Fruit fly (Drosophila melanogaster) whole organism, adult: Measurements from ENCODE around the gene Plp.

Experiments used
- kay ChIP-seq: fragments of 200-800 bp; sonication (Bioruptor generic); peaks from one replicate; lab custom pipeline; 2016; ENCODE audit warnings: missing biosample characterization, missing genetic modification characterization, borderline replicate concordance
- pad ChIP-seq: fragments of 200-800 bp; sonication (Bioruptor generic); optimal IDR thresholded peaks from 3 replicates; lab custom pipeline; 2017; ENCODE audit warnings: missing biosample characterization, missing genetic modification characterization, mild to moderate bottlenecking, moderate library complexity, missing genetic modification reagents

dm6 chr3L:15103988-15104848 is 9.7 kb upstream of the Plp start:
- TF ChIP-seq kay (GFP tag; lab: Kevin White, UChicago) (no peak), pad (peak; percentile 46)
